Worm (Caenorhabditis elegans) whole organism, L1 larva: ENCODE measurements around the gene cyp-25A6.

Source experiments
- nhr-28 ChIP-seq: fragments of 150-350 bp; optimal IDR thresholded peaks from 2 replicates; lab custom pipeline; 2014; ENCODE audit warnings: missing biosample characterization, missing genetic modification characterization
- nhr-76 ChIP-seq: sonication (generic microtip); optimal IDR thresholded peaks from 2 replicates; lab custom pipeline; 2017; ENCODE audit warnings: missing biosample characterization, missing genetic modification characterization
- nhr-84 ChIP-seq: sonication (generic microtip); optimal IDR thresholded peaks from 2 replicates; lab custom pipeline; 2017; ENCODE audit warnings: missing biosample characterization, missing genetic modification characterization

ce11 chrIV:4236671-4237070, 39.4 kb downstream of the cyp-25A6 start:
- no peak for TF ChIP-seq nhr-28
- no peak for TF ChIP-seq nhr-84 (tag; lab: Kevin White, UChicago)
- TF ChIP-seq nhr-76 (tag; lab: Kevin White, UChicago), result no peak
